Worm (Caenorhabditis elegans): Measurements from ENCODE around the gene ZK380.6.
"Not testable (repeated sequence)": the region's sequence is repeated elsewhere in the genome, so short reads cannot be mapped to it uniquely, and the experiment has no call there.

The ZK380.6 gene

ce11 chrX:1674056-1674455 is 19.8 kb downstream of the ZK380.6 start, which contains the start of gene tbx-31:
tbx-31 (minus strand) TSS chrX:1674156.
- TF ChIP-seq akir-1 (GFP tag; optimal IDR thresholded peaks at IDR 0.05) (no peak), pha-4 (tag; optimal IDR thresholded peaks at IDR 0.05) (no peak), unc-130 (GFP tag; optimal IDR thresholded peaks at IDR 0.05) (no peak)

- 0 out of 2 replicates have a peak, but pooled peaks have one; percentile 49 for TF ChIP-seq egl-18 (GFP tag; IDR thresholded peaks at IDR 0.05)
- TF ChIP-seq snpc-1.3 (tag; optimal IDR thresholded peaks at IDR 0.05; ENCODE audit: insufficient read depth), result peak; percentile 11
- TF ChIP-seq ztf-18 (tag; optimal IDR thresholded peaks at IDR 0.05), result peak; percentile 8
- TF ChIP-seq ceh-91 (GFP tag; IDR thresholded peaks at IDR 0.05), result 0 out of 2 replicates have a peak, but pooled peaks have one; percentile 22
- peak; percentile 45 for TF ChIP-seq die-1 (tag; optimal IDR thresholded peaks at IDR 0.05)
- 0 out of 2 replicates have a peak, but pooled peaks have one; percentile 49 for TF ChIP-seq ztf-25 (GFP tag; IDR thresholded peaks at IDR 0.05)
- TF ChIP-seq rpc-1 (optimal IDR thresholded peaks at IDR 0.05), result peak; percentile 51
- peak; percentile 80 for TF ChIP-seq rpc-1 (tag; optimal IDR thresholded peaks at IDR 0.05)
- peak; percentile 58; the same call in 1 of the 2 replicates for TF ChIP-seq egl-44 (GFP tag; IDR thresholded peaks at IDR 0.05)
- peak; percentile 77 for TF ChIP-seq tbp1 (GFP tag; optimal IDR thresholded peaks at IDR 0.05)
- peak; percentile 53 for TF ChIP-seq dox-1 (GFP tag; IDR thresholded peaks at IDR 0.05)
- peak; percentile 67; the same call in 1 of the 2 replicates for TF ChIP-seq lin-26 (GFP tag; IDR thresholded peaks at IDR 0.05)
- peak; percentile 76 for TF ChIP-seq D2030.7 (GFP tag; IDR thresholded peaks at IDR 0.05)
- TF ChIP-seq snpc-4 (GFP tag; optimal IDR thresholded peaks at IDR 0.05), result peak; percentile 15
- not testable (repeated sequence) for TF ChIP-seq snpc-4 (tag; optimal IDR thresholded peaks at IDR 0.05)
- peak; percentile 26 for TF ChIP-seq snpc-3.4 (tag; optimal IDR thresholded peaks at IDR 0.05)
- peak; percentile 56 for TF ChIP-seq B0261.1 (tag; optimal IDR thresholded peaks at IDR 0.05)
- TF ChIP-seq him-1 (tag; optimal IDR thresholded peaks at IDR 0.05), result peak; percentile 70
Measured at ce11 chrX:1675147-1675546, 20.9 kb downstream of the ZK380.6 start.

ce11 chrX:1675879-1676278 is 21.6 kb downstream of the ZK380.6 start:
- TF ChIP-seq lin-40 (tag; optimal IDR thresholded peaks at IDR 0.05), result no peak
- no peak for TF ChIP-seq madf-10 (tag; optimal IDR thresholded peaks at IDR 0.05)
- no peak for TF ChIP-seq akir-1 (GFP tag; optimal IDR thresholded peaks at IDR 0.05)
- no peak for TF ChIP-seq ekl-4 (GFP tag; IDR thresholded peaks at IDR 0.05)
- TF ChIP-seq Y53F4B.3 (GFP tag; IDR thresholded peaks at IDR 0.05), result no peak
- no peak for TF ChIP-seq nhr-27 (tag; optimal IDR thresholded peaks at IDR 0.05)
- TF ChIP-seq madf-6 (GFP tag; IDR thresholded peaks at IDR 0.05), result no peak
- TF ChIP-seq chd-7 (tag; optimal IDR thresholded peaks at IDR 0.05), result no peak
- no peak for TF ChIP-seq lin-26 (GFP tag; IDR thresholded peaks at IDR 0.05)
- TF ChIP-seq tlf-1 (GFP tag; optimal IDR thresholded peaks at IDR 0.05), result no peak
- TF ChIP-seq K12H6.12 (tag; optimal IDR thresholded peaks at IDR 0.05), result no peak
- TF ChIP-seq efl-1 (GFP tag; optimal IDR thresholded peaks at IDR 0.05), result no peak
- TF ChIP-seq bed-2 (GFP tag; IDR thresholded peaks at IDR 0.05), result no peak
- no peak for TF ChIP-seq cebp-2 (GFP tag; IDR thresholded peaks at IDR 0.05)
- no peak for TF ChIP-seq attf-3 (GFP tag; conservative IDR thresholded peaks at IDR 0.05)
- no peak for TF ChIP-seq ets-4 (GFP tag; optimal IDR thresholded peaks at IDR 0.05)
- TF ChIP-seq F57C9.4 (tag; optimal IDR thresholded peaks at IDR 0.05), result no peak
- TF ChIP-seq Y79H2A.3 (GFP tag; conservative IDR thresholded peaks at IDR 0.05), result no peak
- no peak for TF ChIP-seq aptf-2 (GFP tag; conservative IDR thresholded peaks at IDR 0.05)
- TF ChIP-seq mxl-1 (tag; optimal IDR thresholded peaks at IDR 0.05), result no peak
